Worm (Caenorhabditis elegans): Measurements from ENCODE around the gene Y75B8A.39.

ce11 chrIII:12304805-12305377, 8.1 kb upstream of the Y75B8A.39 start:
- TF ChIP-seq lin-13 (GFP tag; optimal IDR thresholded peaks at IDR 0.05) (no peak), peb-1 (tag; optimal IDR thresholded peaks at IDR 0.05) (no peak)
